Fruit fly (Drosophila melanogaster) whole organism, embryonic: ENCODE measurements around the gene MED27.
A peak's percentile ranks its signal among the peaks of the same experiment; 100 is the strongest.

Source experiments
- B-H2 ChIP-seq: fragments of 200-800 bp; sonication (Bioruptor generic); optimal IDR thresholded peaks from 2 replicates; lab custom pipeline; 2018; ENCODE audit warnings: missing biosample characterization, mild to moderate bottlenecking, missing genetic modification characterization
- Bdp1 ChIP-seq: fragments of 200-800 bp; sonication (Bioruptor generic); optimal IDR thresholded peaks from 3 replicates; lab custom pipeline; 2016; ENCODE audit warnings: missing biosample characterization, missing genetic modification characterization
- Bteb2 ChIP-seq: fragments of 200-800 bp; sonication (Bioruptor generic); optimal IDR thresholded peaks from 2 replicates; lab custom pipeline; 2016; ENCODE audit warnings: missing biosample characterization, missing genetic modification characterization
- CG10274 ChIP-seq: fragments of 200-800 bp; sonication (Bioruptor generic); optimal IDR thresholded peaks from 3 replicates; lab custom pipeline; 2017; ENCODE audit warnings: missing biosample characterization, mild to moderate bottlenecking, missing genetic modification characterization
- CG12236 ChIP-seq: fragments of 200-800 bp; sonication (Bioruptor generic); optimal IDR thresholded peaks from 2 replicates; lab custom pipeline; 2016; ENCODE audit warnings: missing biosample characterization, missing genetic modification characterization
- CG13296 ChIP-seq: fragments of 200-800 bp; sonication (Bioruptor generic); optimal IDR thresholded peaks from 3 replicates; lab custom pipeline; 2018; ENCODE audit warnings: missing biosample characterization, mild to moderate bottlenecking, missing genetic modification characterization
- CG13624 ChIP-seq: fragments of 200-800 bp; sonication (Bioruptor generic); optimal IDR thresholded peaks from 2 replicates; lab custom pipeline; 2016; ENCODE audit warnings: missing biosample characterization, missing genetic modification characterization
- CG17829 ChIP-seq: fragments of 200-800 bp; optimal IDR thresholded peaks from 2 replicates; lab custom pipeline; 2019; ENCODE audit warnings: missing biosample characterization, mild to moderate bottlenecking, missing genetic modification characterization, moderate library complexity
- CG17912 ChIP-seq: fragments of 200-800 bp; sonication (Bioruptor generic); optimal IDR thresholded peaks from 2 replicates; lab custom pipeline; 2018; ENCODE audit warnings: missing biosample characterization, mild to moderate bottlenecking, missing genetic modification characterization
- CG1792 ChIP-seq: fragments of 200-800 bp; sonication (Bioruptor generic); optimal IDR thresholded peaks from 2 replicates; lab custom pipeline; 2016; ENCODE audit warnings: missing biosample characterization, missing genetic modification characterization
- CG18599 ChIP-seq: fragments of 200-800 bp; sonication (Bioruptor generic); optimal IDR thresholded peaks from 3 replicates; lab custom pipeline; 2017; ENCODE audit warnings: missing biosample characterization, missing genetic modification characterization, mild to moderate bottlenecking, moderate library complexity, missing genetic modification reagents
- CG18764 ChIP-seq: fragments of 200-800 bp; sonication (Bioruptor generic); optimal IDR thresholded peaks from 3 replicates; lab custom pipeline; 2016; ENCODE audit warnings: missing biosample characterization, missing genetic modification characterization
- CG2199 ChIP-seq: fragments of 200-800 bp; sonication (Bioruptor generic); IDR thresholded peaks from 3 replicates; pipeline ENCODE4 v1.3.6; 2022; ENCODE audit warnings: missing biosample characterization, missing genetic modification characterization
- CG2202 ChIP-seq: fragments of 200-800 bp; sonication (Bioruptor generic); optimal IDR thresholded peaks from 2 replicates; lab custom pipeline; 2018; ENCODE audit warnings: missing biosample characterization, mild to moderate bottlenecking, missing genetic modification characterization
- CG4360 ChIP-seq: fragments of 200-800 bp; sonication (Bioruptor generic); IDR thresholded peaks from 2 replicates; pipeline ENCODE4 v1.3.6; 2022; ENCODE audit warnings: missing biosample characterization, missing genetic modification characterization
- CG4820 ChIP-seq: fragments of 200-800 bp; sonication (Bioruptor generic); optimal IDR thresholded peaks from 3 replicates; lab custom pipeline; 2016; ENCODE audit warnings: missing biosample characterization, missing genetic modification characterization
- CG5180 ChIP-seq: fragments of 200-800 bp; sonication (Bioruptor generic); optimal IDR thresholded peaks from 3 replicates; lab custom pipeline; 2017; ENCODE audit warnings: missing biosample characterization, missing genetic modification characterization, mild to moderate bottlenecking, moderate library complexity, missing genetic modification reagents
- CG6272 ChIP-seq: fragments of 200-800 bp; sonication (Bioruptor generic); IDR thresholded peaks from 2 replicates; pipeline ENCODE4 v1.3.6; 2022; ENCODE audit warnings: missing biosample characterization, missing genetic modification characterization
- D ChIP-seq, 2 experiments: fragments of 200-800 bp in 1 of 2; fragments of >200 bp in 1 of 2; sonication (Bioruptor generic) in 1 of 2; optimal IDR thresholded peaks; 2 replicates in 1 of 2; 3 replicates in 1 of 2; lab custom pipeline; 2017; ENCODE audit warnings: mild to moderate bottlenecking in 1 of 2, missing biosample characterization in 1 of 2, missing genetic modification characterization in 1 of 2, missing genetic modification reagents in 1 of 2
- Dref ChIP-seq: fragments of 200-800 bp; sonication (Bioruptor generic); IDR thresholded peaks from 2 replicates; pipeline ENCODE4 v1.3.6; 2022; ENCODE audit warnings: missing biosample characterization, missing genetic modification characterization
- HLHmδ ChIP-seq: fragments of 200-800 bp; sonication (Bioruptor generic); optimal IDR thresholded peaks from 2 replicates; lab custom pipeline; 2018; ENCODE audit warnings: missing biosample characterization, mild to moderate bottlenecking, missing genetic modification characterization, moderate library complexity
- MESR4 ChIP-seq: fragments of 200-800 bp; sonication (Bioruptor generic); optimal IDR thresholded peaks from 2 replicates; lab custom pipeline; 2018; ENCODE audit warnings: missing biosample characterization, mild to moderate bottlenecking, missing genetic modification characterization, moderate library complexity
- Mad ChIP-seq: fragments of 200-800 bp; sonication (Bioruptor generic); optimal IDR thresholded peaks from 2 replicates; lab custom pipeline; 2016; ENCODE audit warnings: missing biosample characterization, missing genetic modification characterization
- Myb ChIP-seq: fragments of 200-800 bp; sonication (Bioruptor generic); optimal IDR thresholded peaks from 2 replicates; lab custom pipeline; 2016; ENCODE audit warnings: missing biosample characterization, missing genetic modification characterization
- Poxn ChIP-seq: fragments of 200-800 bp; sonication (Bioruptor generic); IDR thresholded peaks from 2 replicates; pipeline ENCODE4 v1.3.6; 2022; ENCODE audit warnings: missing biosample characterization, missing genetic modification characterization
- Ravus ChIP-seq: fragments of 200-800 bp; sonication (Bioruptor generic); IDR thresholded peaks from 2 replicates; pipeline ENCODE4 v1.3.6; 2022; ENCODE audit warnings: missing biosample characterization, missing genetic modification characterization
- Rfx ChIP-seq: fragments of 200-800 bp; sonication (Bioruptor generic); IDR thresholded peaks from 2 replicates; pipeline ENCODE4 v1.3.6; 2022; ENCODE audit warnings: missing biosample characterization, missing genetic modification characterization
- Six4 ChIP-seq: fragments of 200-800 bp; sonication (Bioruptor generic); optimal IDR thresholded peaks from 2 replicates; lab custom pipeline; 2016; ENCODE audit warnings: missing biosample characterization, missing genetic modification characterization
- ara ChIP-seq: fragments of 200-800 bp; sonication (Bioruptor generic); IDR thresholded peaks from 2 replicates; pipeline ENCODE4 v1.3.6; 2022; ENCODE audit warnings: missing biosample characterization, missing genetic modification characterization
- ato ChIP-seq: fragments of 200-800 bp; sonication (Bioruptor generic); IDR thresholded peaks from 2 replicates; pipeline ENCODE4 v1.3.6; 2022; ENCODE audit warnings: missing biosample characterization, missing genetic modification characterization; ENCODE audit not compliant: partially characterized antibody
- br ChIP-seq: fragments of >200 bp; optimal IDR thresholded peaks from 2 replicates; lab custom pipeline; 2017
- cg ChIP-seq: fragments of 200-800 bp; sonication (Bioruptor generic); optimal IDR thresholded peaks from 3 replicates; lab custom pipeline; 2019; ENCODE audit warnings: missing biosample characterization, mild to moderate bottlenecking, missing genetic modification characterization, moderate library complexity
- dmrt99B ChIP-seq: fragments of 200-800 bp; sonication (Bioruptor generic); optimal IDR thresholded peaks from 2 replicates; lab custom pipeline; 2018; ENCODE audit warnings: missing biosample characterization, mild to moderate bottlenecking, missing genetic modification characterization, moderate library complexity
- en ChIP-seq: fragments of 200-800 bp; sonication (Bioruptor generic); optimal IDR thresholded peaks from 2 replicates; lab custom pipeline; 2016; ENCODE audit warnings: missing biosample characterization, missing genetic modification characterization
- exex ChIP-seq: fragments of 200-800 bp; sonication (Bioruptor generic); optimal IDR thresholded peaks from 4 replicates; lab custom pipeline; 2018; ENCODE audit warnings: missing biosample characterization, mild to moderate bottlenecking, missing genetic modification characterization, moderate library complexity
- fd64A ChIP-seq: fragments of 200-800 bp; sonication (Bioruptor generic); optimal IDR thresholded peaks from 3 replicates; lab custom pipeline; 2018; ENCODE audit warnings: missing biosample characterization, mild to moderate bottlenecking, missing genetic modification characterization
- her ChIP-seq: fragments of 200-800 bp; sonication (Bioruptor generic); optimal IDR thresholded peaks from 2 replicates; lab custom pipeline; 2016; ENCODE audit warnings: missing biosample characterization, missing genetic modification characterization
- luna ChIP-seq: fragments of 200-800 bp; sonication (Bioruptor generic); optimal IDR thresholded peaks from 2 replicates; lab custom pipeline; 2016; ENCODE audit warnings: missing biosample characterization, missing genetic modification characterization
- mam ChIP-seq: fragments of 200-800 bp; sonication (Bioruptor generic); optimal IDR thresholded peaks from 3 replicates; lab custom pipeline; 2016; ENCODE audit warnings: missing biosample characterization, missing genetic modification characterization
- nerfin-2 ChIP-seq: fragments of 200-800 bp; sonication (Bioruptor generic); IDR thresholded peaks from 2 replicates; pipeline ENCODE4 v1.3.6; 2022; ENCODE audit warnings: missing biosample characterization, missing genetic modification characterization; ENCODE audit not compliant: partially characterized antibody
- oc ChIP-seq: fragments of 200-800 bp; sonication (Bioruptor generic); optimal IDR thresholded peaks from 2 replicates; lab custom pipeline; 2018; ENCODE audit warnings: missing biosample characterization, mild to moderate bottlenecking, missing genetic modification characterization, moderate library complexity
- pb ChIP-seq: fragments of 200-800 bp; sonication (Bioruptor generic); optimal IDR thresholded peaks from 3 replicates; lab custom pipeline; 2016; ENCODE audit warnings: missing biosample characterization, missing genetic modification characterization
- pzg ChIP-seq: fragments of 200-800 bp; sonication (Bioruptor generic); optimal IDR thresholded peaks from 3 replicates; lab custom pipeline; 2018; ENCODE audit warnings: missing biosample characterization, mild to moderate bottlenecking, missing genetic modification characterization, moderate library complexity
- slbo ChIP-seq: fragments of 200-800 bp; sonication (Bioruptor generic); IDR thresholded peaks from 2 replicates; pipeline ENCODE4 v1.3.6; 2022; ENCODE audit warnings: missing biosample characterization, missing genetic modification characterization
- ssp ChIP-seq: fragments of 200-800 bp; sonication (Bioruptor generic); IDR thresholded peaks from 2 replicates; pipeline ENCODE4 v1.3.6; 2022; ENCODE audit warnings: missing biosample characterization, missing genetic modification characterization
- tgo ChIP-seq: fragments of 200-800 bp; sonication (Bioruptor generic); IDR thresholded peaks from 3 replicates; pipeline ENCODE4 v1.3.6; 2022; ENCODE audit warnings: missing biosample characterization, missing genetic modification characterization
- tll ChIP-seq, 2 experiments: fragments of 200-800 bp in 1 of 2; fragments of >200 bp in 1 of 2; sonication (Bioruptor generic) in 1 of 2; optimal IDR thresholded peaks; 2 replicates each; lab custom pipeline; 2017 to 2019; ENCODE audit warnings: missing biosample characterization in 2 of 2, missing genetic modification characterization in 2 of 2, mild to moderate bottlenecking in 1 of 2, moderate library complexity in 1 of 2
- ttk ChIP-seq: fragments of 200-800 bp; sonication (Bioruptor generic); IDR thresholded peaks from 2 replicates; pipeline ENCODE4 v2.1.2; 2022; ENCODE audit warnings: missing biosample characterization, missing genetic modification characterization
- twi ChIP-seq: fragments of 200-800 bp; optimal IDR thresholded peaks from 2 replicates; lab custom pipeline; 2019; ENCODE audit warnings: missing biosample characterization, mild to moderate bottlenecking, missing genetic modification characterization, moderate library complexity

MED27 gene

DNA sequence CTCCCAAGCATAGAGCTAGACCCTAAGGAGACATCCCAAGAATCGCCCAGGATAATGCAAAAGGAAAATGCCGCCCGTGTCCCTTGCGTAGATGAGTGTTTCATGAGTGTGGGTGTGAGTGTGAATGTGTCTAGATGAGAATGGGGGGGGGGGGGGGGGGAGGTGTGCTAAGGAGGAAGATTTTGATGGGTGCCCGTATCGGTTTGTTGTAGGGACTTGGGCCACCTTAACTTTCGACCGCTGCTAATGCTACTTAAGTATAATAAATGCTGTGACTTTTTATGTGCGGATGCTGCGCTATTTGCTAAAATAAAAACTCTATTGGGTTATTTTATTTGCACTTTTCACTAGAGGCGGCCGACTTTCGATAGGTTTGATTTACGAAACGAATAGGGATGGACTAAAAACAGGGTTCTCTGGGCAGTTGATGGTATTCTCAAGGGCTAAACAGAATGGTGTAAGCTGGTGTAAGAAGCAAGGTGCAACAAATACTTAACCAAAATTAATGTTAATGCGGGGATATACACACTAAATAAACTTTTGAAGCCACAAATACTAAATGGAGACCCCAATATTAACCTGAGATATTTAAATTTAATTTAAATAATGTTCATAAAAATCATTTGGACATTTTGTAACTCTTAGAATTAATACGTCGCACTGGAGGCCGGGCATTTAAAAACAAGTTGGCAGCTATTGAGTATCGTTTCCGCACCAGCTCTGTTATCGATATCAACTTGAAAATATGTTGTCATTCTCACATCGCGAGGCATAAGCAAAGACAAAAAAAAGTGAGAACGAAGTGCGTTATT lies 14.2 kb downstream of the MED27 start, which contains the start of the genes Xe7 and Atg17 (continued):
- TF ChIP-seq CG10274 (peak; percentile 76), nerfin-2 (peak; percentile 27; the same call in 1 of the 2 replicates), CG13296 (GFP tag; lab: Kevin White, UChicago) (peak; percentile 82), Rfx (peak; percentile 94), CG2199 (GFP tag; lab: Robert Waterston, UW) (no peak), Bdp1 (GFP tag; lab: Kevin White, UChicago) (peak; percentile 76), oc (tag; lab: Kevin White, UChicago) (no peak), exex (tag; lab: Kevin White, UChicago) (no peak), her (GFP tag; lab: Kevin White, UChicago) (peak; percentile 62), Dref (GFP tag; lab: Robert Waterston, UW) (peak; percentile 70), CG4820 (GFP tag; lab: Kevin White, UChicago) (peak; percentile 85), twi (tag; lab: Kevin White, UChicago) (peak; percentile 90), cg (peak; percentile 73), CG1792 (peak; percentile 43), CG5180 (GFP tag; lab: Kevin White, UChicago) (no peak), B-H2 (peak; percentile 94), Six4 (peak; percentile 85), Poxn (GFP tag; lab: Robert Waterston, UW) (peak; percentile 80), CG17912 (GFP tag; lab: Kevin White, UChicago) (peak; percentile 62), CG6272 (peak; percentile 95), CG18599 (GFP tag; lab: Kevin White, UChicago) (peak; percentile 89), dmrt99B (tag; lab: Kevin White, UChicago) (peak; percentile 4), fd64A (GFP tag; lab: Kevin White, UChicago) (no peak), CG4360 (no peak), Mad (GFP tag; lab: Kevin White, UChicago) (peak; percentile 86), ssp (GFP tag; lab: Robert Waterston, UW) (peak; percentile 88), MESR4 (GFP tag; lab: Kevin White, UChicago) (peak; percentile 96), CG13624 (GFP tag; lab: Kevin White, UChicago) (peak; percentile 71), pzg (GFP tag; lab: Kevin White, UChicago) (peak; percentile 57), luna (GFP tag; lab: Kevin White, UChicago) (peak; percentile 74), CG2202 (tag; lab: Kevin White, UChicago) (peak; percentile 67), pb (peak; percentile 69), slbo (GFP tag; lab: Robert Waterston, UW) (peak; percentile 96), CG17829 (tag; lab: Kevin White, UChicago) (peak; percentile 89), CG18764 (GFP tag; lab: Kevin White, UChicago) (peak; percentile 86), mam (GFP tag; lab: Kevin White, UChicago) (peak; percentile 96), Bteb2 (GFP tag; lab: Kevin White, UChicago) (peak; percentile 84), tll (GFP tag; optimal IDR thresholded peaks at IDR 0.05; lab: Kevin White, UChicago) (peak; percentile 48), D (optimal IDR thresholded peaks at IDR 0.05; lab: Kevin White, UChicago) (no peak), D (GFP tag; optimal IDR thresholded peaks at IDR 0.05; lab: Kevin White, UChicago) (peak; percentile 80), tgo (GFP tag; lab: Robert Waterston, UW) (peak; percentile 84), ttk (GFP tag; lab: Robert Waterston, UW) (peak; percentile 82), Ravus (GFP tag; lab: Robert Waterston, UW) (peak; percentile 63), en (GFP tag; lab: Kevin White, UChicago) (peak; percentile 16), ara (peak; percentile 77), ato (GFP tag; lab: Robert Waterston, UW) (no peak), Myb (GFP tag; lab: Kevin White, UChicago) (peak; percentile 66), CG12236 (GFP tag; lab: Kevin White, UChicago) (peak; percentile 53), br (lab: Kevin White, UChicago) (no peak), HLHmδ (GFP tag; lab: Kevin White, UChicago) (no peak)
